Worm (Caenorhabditis elegans): ENCODE measurements around the gene lgc-4.

- no peak for TF ChIP-seq ztf-29 (GFP tag; IDR thresholded peaks at IDR 0.05)
- no peak for TF ChIP-seq flt-1 (GFP tag; IDR thresholded peaks at IDR 0.05)
- TF ChIP-seq cog-1 (tag; optimal IDR thresholded peaks at IDR 0.05): no peak
- no peak for TF ChIP-seq klf-2 (GFP tag; conservative IDR thresholded peaks at IDR 0.05)
- no peak for TF ChIP-seq tab-1 (GFP tag; IDR thresholded peaks at IDR 0.05)
- TF ChIP-seq ztf-23 (GFP tag; IDR thresholded peaks at IDR 0.05): no peak
- no peak for TF ChIP-seq med-1 (GFP tag; optimal IDR thresholded peaks at IDR 0.05; ENCODE audit: insufficient read depth)
- no peak for TF ChIP-seq T22C8.4 (GFP tag; IDR thresholded peaks at IDR 0.05)
Observed at ce11 chrX:9208492-9208891, 33.5 kb downstream of the lgc-4 start.

Data from whole organism, midembryonic.